Fruit fly (Drosophila melanogaster) whole organism, embryonic: ENCODE measurements around the gene pnt.

ENCODE experiments used
- Antp ChIP-seq: fragments of 200-800 bp; sonication (Bioruptor generic); optimal IDR thresholded peaks from 3 replicates; lab custom pipeline; 2016; ENCODE audit warnings: missing biosample characterization, missing genetic modification characterization
- Atf-2 ChIP-seq: fragments of 200-800 bp; sonication (Bioruptor generic); optimal IDR thresholded peaks from 2 replicates; lab custom pipeline; 2016; ENCODE audit warnings: missing biosample characterization, missing genetic modification characterization
- B-H2 ChIP-seq: fragments of 200-800 bp; sonication (Bioruptor generic); optimal IDR thresholded peaks from 2 replicates; lab custom pipeline; 2018; ENCODE audit warnings: missing biosample characterization, mild to moderate bottlenecking, missing genetic modification characterization
- CG10366 ChIP-seq: fragments of 200-800 bp; sonication (Bioruptor generic); IDR thresholded peaks from 2 replicates; pipeline ENCODE4 v1.3.6; 2022; ENCODE audit warnings: missing biosample characterization, missing genetic modification characterization
- CG10431 ChIP-seq: fragments of 200-800 bp; sonication (Bioruptor generic); optimal IDR thresholded peaks from 3 replicates; lab custom pipeline; 2018; ENCODE audit warnings: missing biosample characterization, mild to moderate bottlenecking, missing genetic modification characterization
- CG11085 ChIP-seq: fragments of 200-800 bp; sonication (Bioruptor generic); IDR thresholded peaks from 2 replicates; pipeline ENCODE4 v1.3.6; 2022; ENCODE audit warnings: missing biosample characterization, missing genetic modification characterization
- CG11247 ChIP-seq: fragments of 200-800 bp; sonication (Bioruptor generic); IDR thresholded peaks from 2 replicates; pipeline ENCODE4 v1.3.6; 2022; ENCODE audit warnings: missing biosample characterization, missing genetic modification characterization
- CG11398 ChIP-seq: fragments of 200-800 bp; sonication (Bioruptor generic); optimal IDR thresholded peaks from 2 replicates; lab custom pipeline; 2016; ENCODE audit warnings: missing biosample characterization, missing genetic modification characterization
- CG12391 ChIP-seq: fragments of 200-800 bp; sonication (Bioruptor generic); optimal IDR thresholded peaks from 3 replicates; lab custom pipeline; 2018; ENCODE audit warnings: missing biosample characterization, mild to moderate bottlenecking, missing genetic modification characterization, moderate library complexity
- CG13123 ChIP-seq: fragments of 200-800 bp; sonication (Bioruptor generic); optimal IDR thresholded peaks from 2 replicates; lab custom pipeline; 2016; ENCODE audit warnings: missing biosample characterization, missing genetic modification characterization
- CG13424 ChIP-seq: fragments of 200-800 bp; sonication (Bioruptor generic); optimal IDR thresholded peaks from 2 replicates; lab custom pipeline; 2019; ENCODE audit warnings: missing biosample characterization, mild to moderate bottlenecking, missing genetic modification characterization, moderate library complexity
- CG13775 ChIP-seq: fragments of 200-800 bp; sonication (Bioruptor generic); optimal IDR thresholded peaks from 3 replicates; lab custom pipeline; 2017; ENCODE audit warnings: missing biosample characterization, mild to moderate bottlenecking, missing genetic modification characterization
- CG13894 ChIP-seq: fragments of 200-800 bp; sonication (Bioruptor generic); optimal IDR thresholded peaks from 3 replicates; lab custom pipeline; 2018; ENCODE audit warnings: missing biosample characterization, mild to moderate bottlenecking, missing genetic modification characterization, moderate library complexity
- CG15073 ChIP-seq: fragments of 200-800 bp; sonication (Bioruptor generic); optimal IDR thresholded peaks from 2 replicates; lab custom pipeline; 2016; ENCODE audit warnings: missing biosample characterization, missing genetic modification characterization
- CG1602 ChIP-seq: fragments of 200-800 bp; sonication (Bioruptor generic); optimal IDR thresholded peaks from 3 replicates; lab custom pipeline; 2016; ENCODE audit warnings: missing biosample characterization, missing genetic modification characterization
- CG16863 ChIP-seq: fragments of 200-800 bp; sonication (Bioruptor generic); optimal IDR thresholded peaks from 3 replicates; lab custom pipeline; 2016; ENCODE audit warnings: missing biosample characterization, missing genetic modification characterization
- CG30020 ChIP-seq: fragments of 200-800 bp; optimal IDR thresholded peaks from 2 replicates; lab custom pipeline; 2019; ENCODE audit warnings: missing biosample characterization, mild to moderate bottlenecking, missing genetic modification characterization, moderate library complexity
- CG30403 ChIP-seq: fragments of 200-800 bp; sonication (Bioruptor generic); optimal IDR thresholded peaks from 3 replicates; lab custom pipeline; 2016; ENCODE audit warnings: missing biosample characterization, missing genetic modification characterization
- CG31224 ChIP-seq: fragments of 200-800 bp; sonication (Bioruptor generic); IDR thresholded peaks from 2 replicates; pipeline ENCODE4 v1.3.6; 2022; ENCODE audit warnings: missing biosample characterization, missing genetic modification characterization
- CG3163 ChIP-seq: fragments of 200-800 bp; sonication (Bioruptor generic); optimal IDR thresholded peaks from 3 replicates; lab custom pipeline; 2016; ENCODE audit warnings: missing biosample characterization, missing genetic modification characterization
- CG32767 ChIP-seq: fragments of 200-800 bp; sonication (Bioruptor generic); IDR thresholded peaks from 2 replicates; pipeline ENCODE4 v1.3.6; 2022; ENCODE audit warnings: missing biosample characterization, missing genetic modification characterization
- CG33213 ChIP-seq: fragments of 200-800 bp; sonication (Bioruptor generic); optimal IDR thresholded peaks from 3 replicates; lab custom pipeline; 2016; ENCODE audit warnings: missing biosample characterization, missing genetic modification characterization
- CG34376 ChIP-seq: fragments of 200-800 bp; sonication (Bioruptor generic); optimal IDR thresholded peaks from 2 replicates; lab custom pipeline; 2018; ENCODE audit warnings: missing biosample characterization, mild to moderate bottlenecking, missing genetic modification characterization
- CG4820 ChIP-seq: fragments of 200-800 bp; sonication (Bioruptor generic); optimal IDR thresholded peaks from 3 replicates; lab custom pipeline; 2016; ENCODE audit warnings: missing biosample characterization, missing genetic modification characterization
- CG4854 ChIP-seq: fragments of 200-800 bp; sonication (Bioruptor generic); optimal IDR thresholded peaks from 2 replicates; lab custom pipeline; 2016; ENCODE audit warnings: missing biosample characterization, missing genetic modification characterization, inconsistent platforms
- CG6654 ChIP-seq: fragments of 200-800 bp; sonication (Bioruptor generic); optimal IDR thresholded peaks from 2 replicates; lab custom pipeline; 2017; ENCODE audit warnings: missing biosample characterization, mild to moderate bottlenecking, missing genetic modification characterization
- CG7963 ChIP-seq: fragments of 200-800 bp; sonication (Bioruptor generic); IDR thresholded peaks from 3 replicates; pipeline ENCODE4 v1.3.6; 2022; ENCODE audit warnings: missing biosample characterization, missing genetic modification characterization; ENCODE audit not compliant: partially characterized antibody
- CG8089 ChIP-seq: fragments of 200-800 bp; sonication (Bioruptor generic); optimal IDR thresholded peaks from 3 replicates; lab custom pipeline; 2016; ENCODE audit warnings: missing biosample characterization, missing genetic modification characterization
- CkIIα-i1 ChIP-seq: fragments of 200-800 bp; sonication (Bioruptor generic); IDR thresholded peaks from 2 replicates; pipeline ENCODE4 v1.3.6; 2022; ENCODE audit warnings: missing biosample characterization, missing genetic modification characterization
- E2f2 ChIP-seq: fragments of 200-800 bp; sonication (Bioruptor generic); IDR thresholded peaks from 2 replicates; pipeline ENCODE4 v1.3.6; 2022; ENCODE audit warnings: missing biosample characterization, missing genetic modification characterization
- H15 ChIP-seq: fragments of 200-800 bp; sonication (Bioruptor generic); IDR thresholded peaks from 3 replicates; pipeline ENCODE4 v1.3.6; 2022; ENCODE audit warnings: missing biosample characterization, missing genetic modification characterization
- HHEX ChIP-seq: fragments of 200-800 bp; sonication (Bioruptor generic); optimal IDR thresholded peaks from 3 replicates; lab custom pipeline; 2017; ENCODE audit warnings: missing biosample characterization, mild to moderate bottlenecking, missing genetic modification characterization, missing genetic modification reagents
- HLHmδ ChIP-seq: fragments of 200-800 bp; sonication (Bioruptor generic); optimal IDR thresholded peaks from 2 replicates; lab custom pipeline; 2018; ENCODE audit warnings: missing biosample characterization, mild to moderate bottlenecking, missing genetic modification characterization, moderate library complexity
- MTF-1 ChIP-seq: fragments of 200-800 bp; sonication (Bioruptor generic); optimal IDR thresholded peaks from 2 replicates; lab custom pipeline; 2018; ENCODE audit warnings: missing biosample characterization, mild to moderate bottlenecking, missing genetic modification characterization, borderline replicate concordance
- Ravus ChIP-seq: fragments of 200-800 bp; sonication (Bioruptor generic); IDR thresholded peaks from 2 replicates; pipeline ENCODE4 v1.3.6; 2022; ENCODE audit warnings: missing biosample characterization, missing genetic modification characterization
- Sox102F ChIP-seq: fragments of 200-800 bp; sonication (Bioruptor generic); optimal IDR thresholded peaks from 2 replicates; lab custom pipeline; 2018; ENCODE audit warnings: missing biosample characterization, mild to moderate bottlenecking, missing genetic modification characterization, moderate library complexity
- amos ChIP-seq: fragments of 200-800 bp; sonication (Bioruptor generic); IDR thresholded peaks from 2 replicates; pipeline ENCODE4 v1.3.6; 2022; ENCODE audit warnings: missing biosample characterization, missing genetic modification characterization; ENCODE audit not compliant: partially characterized antibody
- dmrt11E ChIP-seq: fragments of 200-800 bp; sonication (Bioruptor generic); optimal IDR thresholded peaks from 3 replicates; lab custom pipeline; 2018; ENCODE audit warnings: missing biosample characterization, mild to moderate bottlenecking, missing genetic modification characterization, moderate library complexity
- dysf ChIP-seq: fragments of 200-800 bp; sonication (Bioruptor generic); IDR thresholded peaks from 3 replicates; pipeline ENCODE4 v1.3.6; 2022; ENCODE audit warnings: missing biosample characterization, missing genetic modification characterization
- emc ChIP-seq: fragments of 200-800 bp; sonication (Bioruptor generic); optimal IDR thresholded peaks from 2 replicates; lab custom pipeline; 2016; ENCODE audit warnings: missing biosample characterization, missing genetic modification characterization
- fd102C ChIP-seq: fragments of 200-800 bp; sonication (Bioruptor generic); optimal IDR thresholded peaks from 2 replicates; lab custom pipeline; 2018; ENCODE audit warnings: missing biosample characterization, mild to moderate bottlenecking, missing genetic modification characterization, moderate library complexity
- gsb-n ChIP-seq: fragments of 200-800 bp; sonication (Bioruptor generic); optimal IDR thresholded peaks from 3 replicates; lab custom pipeline; 2018; ENCODE audit warnings: missing biosample characterization, mild to moderate bottlenecking, missing genetic modification characterization
- hkb ChIP-seq, 2 experiments: fragments of 200-800 bp in 1 of 2; fragments of >200 bp in 1 of 2; sonication (Bioruptor generic) in 1 of 2; IDR thresholded peaks in 1 of 2; optimal IDR thresholded peaks in 1 of 2; 2 replicates each; pipeline versions ENCODE4 v1.3.6 to Lab custom; 2017 to 2022; ENCODE audit warnings: missing biosample characterization in 1 of 2, missing genetic modification characterization in 1 of 2
- lbe ChIP-seq: fragments of 200-800 bp; sonication (Bioruptor generic); optimal IDR thresholded peaks from 2 replicates; lab custom pipeline; 2016; ENCODE audit warnings: missing biosample characterization, mild to moderate bottlenecking, missing genetic modification characterization
- pho ChIP-seq: fragments of 200-800 bp; sonication (Bioruptor generic); optimal IDR thresholded peaks from 2 replicates; lab custom pipeline; 2016; ENCODE audit warnings: missing biosample characterization, missing genetic modification characterization
- repo ChIP-seq: fragments of 200-800 bp; sonication (Bioruptor generic); optimal IDR thresholded peaks from 2 replicates; lab custom pipeline; 2016; ENCODE audit warnings: missing biosample characterization, missing genetic modification characterization
- twi ChIP-seq: fragments of 200-800 bp; optimal IDR thresholded peaks from 2 replicates; lab custom pipeline; 2019; ENCODE audit warnings: missing biosample characterization, mild to moderate bottlenecking, missing genetic modification characterization, moderate library complexity
- tx ChIP-seq: fragments of 200-800 bp; sonication (Bioruptor generic); optimal IDR thresholded peaks from 2 replicates; lab custom pipeline; 2016; ENCODE audit warnings: missing biosample characterization, missing genetic modification characterization
- wek ChIP-seq: fragments of 200-800 bp; sonication (Bioruptor generic); optimal IDR thresholded peaks from 3 replicates; lab custom pipeline; 2018; ENCODE audit warnings: missing biosample characterization, mild to moderate bottlenecking, missing genetic modification characterization, moderate library complexity
- zf30C ChIP-seq: fragments of 200-800 bp; sonication (Bioruptor generic); optimal IDR thresholded peaks from 3 replicates; lab custom pipeline; 2018; ENCODE audit warnings: missing biosample characterization, mild to moderate bottlenecking, missing genetic modification characterization

The pnt gene

dm6 chr3R:23331280-23331679, 14.7 kb downstream of the pnt start:
- TF ChIP-seq CG13775 (GFP tag; lab: Kevin White, UChicago) (peak; percentile 32), E2f2 (GFP tag; lab: Robert Waterston, UW) (peak; percentile 26; the same call in 1 of the 2 replicates), CG11398 (GFP tag; lab: Kevin White, UChicago) (peak; percentile 5), repo (GFP tag; lab: Kevin White, UChicago) (peak; percentile 5), CG4854 (GFP tag; lab: Kevin White, UChicago) (peak; percentile 41), Ravus (GFP tag; lab: Robert Waterston, UW) (no peak), H15 (0 out of 3 replicates have a peak, but pooled peaks have one; percentile 38), CG31224 (GFP tag; lab: Robert Waterston, UW) (no peak), CG30020 (tag; lab: Kevin White, UChicago) (peak; percentile 7), CG1602 (GFP tag; lab: Kevin White, UChicago) (peak; percentile 38), CG30403 (GFP tag; lab: Kevin White, UChicago) (peak; percentile 1), Sox102F (GFP tag; lab: Kevin White, UChicago) (peak; percentile 67), Antp (GFP tag; lab: Kevin White, UChicago) (no peak), pho (GFP tag; lab: Kevin White, UChicago) (no peak), CG16863 (GFP tag; lab: Kevin White, UChicago) (no peak), CG12391 (tag; lab: Kevin White, UChicago) (peak; percentile 43), CG13424 (tag; lab: Kevin White, UChicago) (peak; percentile 76), MTF-1 (peak; percentile 84), CG15073 (no peak), twi (tag; lab: Kevin White, UChicago) (peak; percentile 20), CG13894 (no peak), CkIIα-i1 (no peak), HLHmδ (no peak), gsb-n (tag; lab: Kevin White, UChicago) (peak; percentile 36), B-H2 (GFP tag; lab: Kevin White, UChicago) (peak; percentile 71), Atf-2 (GFP tag; lab: Kevin White, UChicago) (no peak), wek (no peak), CG7963 (GFP tag; lab: Robert Waterston, UW) (no peak), dysf (GFP tag; lab: Robert Waterston, UW) (peak; percentile 34; the same call in 1 of the 3 replicates), CG32767 (GFP tag; lab: Robert Waterston, UW) (no peak), fd102C (GFP tag; lab: Kevin White, UChicago) (peak; percentile 56), CG13123 (GFP tag; lab: Kevin White, UChicago) (peak; percentile 17), CG34376 (no peak), HHEX (peak; percentile 41), CG3163 (no peak), CG10366 (no peak), zf30C (GFP tag; lab: Kevin White, UChicago) (peak; percentile 25), dmrt11E (peak; percentile 57), CG33213 (GFP tag; lab: Kevin White, UChicago) (peak; percentile 64), CG8089 (GFP tag; lab: Kevin White, UChicago) (peak; percentile 23), CG10431 (GFP tag; lab: Kevin White, UChicago) (peak; percentile 57), emc (GFP tag; lab: Kevin White, UChicago) (no peak), CG4820 (GFP tag; lab: Kevin White, UChicago) (peak; percentile 42), lbe (GFP tag; lab: Kevin White, UChicago) (no peak), CG11247 (GFP tag; lab: Robert Waterston, UW) (0 out of 2 replicates have a peak, but pooled peaks have one; percentile 7), CG11085 (GFP tag; lab: Robert Waterston, UW) (no peak), hkb (optimal IDR thresholded peaks at IDR 0.05; lab: Kevin White, UChicago) (no peak), hkb (GFP tag; IDR thresholded peaks at IDR 0.05; lab: Robert Waterston, UW) (peak; percentile 31; the same call in 1 of the 2 replicates), amos (peak; percentile 52; the same call in 1 of the 2 replicates), CG6654 (GFP tag; lab: Kevin White, UChicago) (no peak), tx (GFP tag; lab: Kevin White, UChicago) (no peak)
